Fruit fly (Drosophila melanogaster) whole organism, embryonic: ENCODE data around the gene CG12560.

ENCODE experiments used
- Antp ChIP-seq: fragments of 200-800 bp; sonication (Bioruptor generic); optimal IDR thresholded peaks from 3 replicates; lab custom pipeline; 2016; ENCODE audit warnings: missing biosample characterization, missing genetic modification characterization
- Awh ChIP-seq: fragments of 200-800 bp; sonication (Bioruptor generic); IDR thresholded peaks from 2 replicates; pipeline ENCODE4, ENCODE4 v1.3.6; 2022; ENCODE audit warnings: missing biosample characterization, missing genetic modification characterization
- Blimp-1 ChIP-seq: fragments of 200-800 bp; sonication (Bioruptor generic); optimal IDR thresholded peaks from 3 replicates; lab custom pipeline; 2018; ENCODE audit warnings: missing biosample characterization, missing genetic modification characterization, mild to moderate bottlenecking, moderate library complexity, missing genetic modification reagents
- CG10147 ChIP-seq: fragments of 200-800 bp; sonication (Bioruptor generic); optimal IDR thresholded peaks from 2 replicates; lab custom pipeline; 2019; ENCODE audit warnings: missing biosample characterization, mild to moderate bottlenecking, missing genetic modification characterization, moderate library complexity
- CG10321 ChIP-seq: fragments of 200-800 bp; sonication (Bioruptor generic); IDR thresholded peaks from 2 replicates; pipeline ENCODE4 v1.3.6; 2022; ENCODE audit warnings: missing biosample characterization, missing genetic modification characterization
- CG10565 ChIP-seq: fragments of 200-800 bp; sonication (Bioruptor generic); optimal IDR thresholded peaks from 3 replicates; lab custom pipeline; 2016; ENCODE audit warnings: missing biosample characterization, mild to moderate bottlenecking, missing genetic modification characterization
- CG10959 ChIP-seq: fragments of 200-800 bp; sonication (Bioruptor generic); IDR thresholded peaks from 2 replicates; pipeline ENCODE4 v1.3.6; 2022; ENCODE audit warnings: missing biosample characterization, missing genetic modification characterization
- CG12155 ChIP-seq: fragments of 200-800 bp; sonication (Bioruptor generic); optimal IDR thresholded peaks from 3 replicates; lab custom pipeline; 2016; ENCODE audit warnings: missing biosample characterization, missing genetic modification characterization
- CG12236 ChIP-seq: fragments of 200-800 bp; sonication (Bioruptor generic); optimal IDR thresholded peaks from 2 replicates; lab custom pipeline; 2016; ENCODE audit warnings: missing biosample characterization, missing genetic modification characterization
- CG12744 ChIP-seq: fragments of 200-800 bp; sonication (Bioruptor generic); optimal IDR thresholded peaks from 2 replicates; lab custom pipeline; 2016; ENCODE audit warnings: missing biosample characterization, missing genetic modification characterization
- CG13775 ChIP-seq: fragments of 200-800 bp; sonication (Bioruptor generic); optimal IDR thresholded peaks from 3 replicates; lab custom pipeline; 2017; ENCODE audit warnings: missing biosample characterization, mild to moderate bottlenecking, missing genetic modification characterization
- CG17359 ChIP-seq: fragments of 200-800 bp; sonication (Bioruptor generic); optimal IDR thresholded peaks from 3 replicates; lab custom pipeline; 2018; ENCODE audit warnings: missing biosample characterization, mild to moderate bottlenecking, missing genetic modification characterization, moderate library complexity
- CG17568 ChIP-seq: fragments of 200-800 bp; sonication (Bioruptor generic); optimal IDR thresholded peaks from 2 replicates; lab custom pipeline; 2018; ENCODE audit warnings: missing biosample characterization, mild to moderate bottlenecking, missing genetic modification characterization, moderate library complexity
- CG30431 ChIP-seq: fragments of 200-800 bp; sonication (Bioruptor generic); optimal IDR thresholded peaks from 2 replicates; lab custom pipeline; 2017; ENCODE audit warnings: missing biosample characterization, missing genetic modification characterization
- CG31224 ChIP-seq: fragments of 200-800 bp; sonication (Bioruptor generic); IDR thresholded peaks from 2 replicates; pipeline ENCODE4 v1.3.6; 2022; ENCODE audit warnings: missing biosample characterization, missing genetic modification characterization
- CG32772 ChIP-seq: fragments of 200-800 bp; sonication (Bioruptor generic); IDR thresholded peaks from 2 replicates; pipeline ENCODE4 v1.3.6; 2022; ENCODE audit warnings: missing biosample characterization, missing genetic modification characterization
- CG3407 ChIP-seq: fragments of 200-800 bp; sonication (Bioruptor generic); optimal IDR thresholded peaks from 2 replicates; lab custom pipeline; 2018; ENCODE audit warnings: missing biosample characterization, mild to moderate bottlenecking, missing genetic modification characterization
- CG4617 ChIP-seq: fragments of 200-800 bp; sonication (Bioruptor generic); optimal IDR thresholded peaks from 3 replicates; lab custom pipeline; 2016; ENCODE audit warnings: missing biosample characterization, missing genetic modification characterization, borderline replicate concordance
- CG6254 ChIP-seq: fragments of 200-800 bp; sonication (Bioruptor generic); optimal IDR thresholded peaks from 3 replicates; lab custom pipeline; 2017; ENCODE audit warnings: mild to moderate bottlenecking, missing biosample characterization, missing genetic modification reagents, missing genetic modification characterization
- CG6654 ChIP-seq: fragments of 200-800 bp; sonication (Bioruptor generic); optimal IDR thresholded peaks from 2 replicates; lab custom pipeline; 2017; ENCODE audit warnings: missing biosample characterization, mild to moderate bottlenecking, missing genetic modification characterization
- CG7357 ChIP-seq: fragments of 200-800 bp; sonication (Bioruptor generic); IDR thresholded peaks from 3 replicates; pipeline ENCODE4 v1.3.6; 2022; ENCODE audit warnings: missing biosample characterization, missing genetic modification characterization
- CG8924 ChIP-seq: fragments of 200-800 bp; optimal IDR thresholded peaks from 3 replicates; lab custom pipeline; 2019; ENCODE audit warnings: missing biosample characterization, mild to moderate bottlenecking, missing genetic modification characterization, moderate library complexity
- CG9609 ChIP-seq: fragments of 200-800 bp; sonication (Bioruptor generic); optimal IDR thresholded peaks from 3 replicates; lab custom pipeline; 2016; ENCODE audit warnings: missing biosample characterization, missing genetic modification characterization
- Doc2 ChIP-seq: fragments of 200-800 bp; sonication (Bioruptor generic); IDR thresholded peaks from 2 replicates; pipeline ENCODE4 v1.3.6; 2022; ENCODE audit warnings: missing biosample characterization, missing genetic modification characterization
- Gsc ChIP-seq: fragments of 200-800 bp; sonication (Bioruptor generic); IDR thresholded peaks from 2 replicates; pipeline ENCODE4 v1.3.6; 2022; ENCODE audit warnings: missing biosample characterization, missing genetic modification characterization
- HLH4C ChIP-seq: fragments of 200-800 bp; sonication (Bioruptor generic); IDR thresholded peaks from 3 replicates; pipeline ENCODE4 v1.3.6; 2022; ENCODE audit warnings: missing biosample characterization, missing genetic modification characterization; ENCODE audit not compliant: partially characterized antibody
- HLH54F ChIP-seq: fragments of 200-800 bp; sonication (Bioruptor generic); optimal IDR thresholded peaks from 3 replicates; lab custom pipeline; 2016; ENCODE audit warnings: missing biosample characterization, missing genetic modification characterization
- Hey ChIP-seq: fragments of 200-800 bp; sonication (Bioruptor generic); optimal IDR thresholded peaks from 3 replicates; lab custom pipeline; 2018; ENCODE audit warnings: missing biosample characterization, mild to moderate bottlenecking, missing genetic modification characterization
- HmgZ ChIP-seq: fragments of 200-800 bp; sonication (Bioruptor generic); optimal IDR thresholded peaks from 2 replicates; lab custom pipeline; 2018; ENCODE audit warnings: missing biosample characterization, mild to moderate bottlenecking, missing genetic modification characterization
- Hr3 ChIP-seq: fragments of 200-800 bp; sonication (Bioruptor generic); optimal IDR thresholded peaks from 3 replicates; lab custom pipeline; 2016; ENCODE audit warnings: missing biosample characterization, missing genetic modification characterization
- NFAT ChIP-seq: fragments of 200-800 bp; sonication (Bioruptor generic); IDR thresholded peaks from 2 replicates; pipeline ENCODE4 v1.3.6; 2022; ENCODE audit warnings: missing biosample characterization, missing genetic modification characterization
- Trl ChIP-seq, 3 experiments: fragments of >200 bp in 2 of 3; fragments of 200-800 bp in 1 of 3; sonication (Bioruptor generic) in 1 of 3; optimal IDR thresholded peaks; 2 replicates in 1 of 3; 3 replicates in 2 of 3; lab custom pipeline; 2016 to 2017; ENCODE audit warnings: missing biosample characterization in 1 of 3, missing genetic modification characterization in 1 of 3
- Vsx1 ChIP-seq: fragments of 200-800 bp; sonication (Bioruptor generic); optimal IDR thresholded peaks from 2 replicates; lab custom pipeline; 2017; ENCODE audit warnings: missing biosample characterization, mild to moderate bottlenecking, missing genetic modification characterization, missing genetic modification reagents
- Xrp1 ChIP-seq: fragments of 200-800 bp; sonication (Bioruptor generic); IDR thresholded peaks from 2 replicates; pipeline ENCODE4 v1.3.6; 2022; ENCODE audit warnings: missing biosample characterization, missing genetic modification characterization
- crol ChIP-seq: fragments of 200-800 bp; sonication (Bioruptor generic); IDR thresholded peaks from 2 replicates; pipeline ENCODE4 v1.3.6; 2022; ENCODE audit warnings: missing biosample characterization, missing genetic modification characterization
- cwo ChIP-seq: fragments of 200-800 bp; sonication (Bioruptor generic); optimal IDR thresholded peaks from 3 replicates; lab custom pipeline; 2017; ENCODE audit warnings: missing biosample characterization, missing genetic modification characterization, mild to moderate bottlenecking, moderate library complexity, missing genetic modification reagents
- danr ChIP-seq: fragments of 200-800 bp; sonication (Bioruptor generic); IDR thresholded peaks from 2 replicates; pipeline ENCODE4 v1.3.6; 2022; ENCODE audit warnings: missing biosample characterization, missing genetic modification characterization
- dimm ChIP-seq: fragments of 200-800 bp; sonication (Bioruptor generic); IDR thresholded peaks from 2 replicates; pipeline ENCODE4 v1.3.6; 2022; ENCODE audit warnings: missing biosample characterization, missing genetic modification characterization
- dm ChIP-seq: fragments of 200-800 bp; sonication (Bioruptor generic); optimal IDR thresholded peaks from 3 replicates; lab custom pipeline; 2016; ENCODE audit warnings: missing biosample characterization, missing genetic modification characterization
- gcm ChIP-seq: fragments of 200-800 bp; sonication (Bioruptor generic); optimal IDR thresholded peaks from 2 replicates; lab custom pipeline; 2019; ENCODE audit warnings: missing biosample characterization, mild to moderate bottlenecking, missing genetic modification characterization, moderate library complexity
- gcm2 ChIP-seq: fragments of 200-800 bp; sonication (Bioruptor generic); optimal IDR thresholded peaks from 2 replicates; lab custom pipeline; 2016; ENCODE audit warnings: missing biosample characterization, missing genetic modification characterization
- grau ChIP-seq: fragments of 200-800 bp; optimal IDR thresholded peaks from 3 replicates; lab custom pipeline; 2019; ENCODE audit warnings: missing biosample characterization, mild to moderate bottlenecking, missing genetic modification characterization, moderate library complexity
- mam ChIP-seq: fragments of 200-800 bp; sonication (Bioruptor generic); optimal IDR thresholded peaks from 3 replicates; lab custom pipeline; 2016; ENCODE audit warnings: missing biosample characterization, missing genetic modification characterization
- oc ChIP-seq: fragments of 200-800 bp; sonication (Bioruptor generic); optimal IDR thresholded peaks from 2 replicates; lab custom pipeline; 2018; ENCODE audit warnings: missing biosample characterization, mild to moderate bottlenecking, missing genetic modification characterization, moderate library complexity
- otp ChIP-seq: fragments of 200-800 bp; sonication (Bioruptor generic); IDR thresholded peaks from 3 replicates; pipeline ENCODE4, ENCODE4 v1.3.6; 2022; ENCODE audit warnings: missing biosample characterization, missing genetic modification characterization
- pb ChIP-seq: fragments of 200-800 bp; sonication (Bioruptor generic); optimal IDR thresholded peaks from 3 replicates; lab custom pipeline; 2016; ENCODE audit warnings: missing biosample characterization, missing genetic modification characterization
- pho ChIP-seq: fragments of 200-800 bp; sonication (Bioruptor generic); optimal IDR thresholded peaks from 2 replicates; lab custom pipeline; 2016; ENCODE audit warnings: missing biosample characterization, missing genetic modification characterization
- prd ChIP-seq, 3 experiments: fragments of >200 bp in 2 of 3; fragments of 200-800 bp in 1 of 3; sonication (Bioruptor generic) in 1 of 3; optimal IDR thresholded peaks in 2 of 3; IDR thresholded peaks in 1 of 3; 2 replicates in 2 of 3; 3 replicates in 1 of 3; pipeline versions ENCODE4 v1.3.6 to Lab custom; 2017 to 2022; ENCODE audit warnings: missing biosample characterization in 1 of 3, missing genetic modification characterization in 1 of 3
- repo ChIP-seq: fragments of 200-800 bp; sonication (Bioruptor generic); optimal IDR thresholded peaks from 2 replicates; lab custom pipeline; 2016; ENCODE audit warnings: missing biosample characterization, missing genetic modification characterization
- wor ChIP-seq: fragments of 200-800 bp; sonication (Bioruptor generic); IDR thresholded peaks from 2 replicates; pipeline ENCODE4 v1.3.6; 2022; ENCODE audit warnings: missing biosample characterization, missing genetic modification characterization

CG12560 gene

dm6 chr2L:8039688-8040087 is 30.4 kb upstream of the CG12560 start, which contains the start of gene CG7367:
CG7367 (minus strand) TSS chr2L:8039788.
- TF ChIP-seq HLH54F (GFP tag; lab: Kevin White, UChicago) (no peak), CG17568 (GFP tag; lab: Kevin White, UChicago) (no peak), CG10321 (GFP tag; lab: Robert Waterston, UW) (no peak), crol (GFP tag; lab: Robert Waterston, UW) (no peak), gcm2 (GFP tag; lab: Kevin White, UChicago) (no peak), CG6654 (GFP tag; lab: Kevin White, UChicago) (no peak), CG10147 (no peak), HLH4C (no peak), CG31224 (no peak), CG32772 (no peak), Gsc (no peak), Hey (no peak), CG12236 (no peak), NFAT (GFP tag; lab: Robert Waterston, UW) (no peak), CG12155 (GFP tag; lab: Kevin White, UChicago) (no peak), Doc2 (GFP tag; lab: Robert Waterston, UW) (no peak), CG4617 (GFP tag; lab: Kevin White, UChicago) (no peak)

- TF ChIP-seq HmgZ (tag; lab: Kevin White, UChicago) (peak; percentile 48), danr (peak; percentile 67), otp (GFP tag; lab: Robert Waterston, UW) (peak; percentile 66; the same call in 2 of the 3 replicates), CG9609 (GFP tag; lab: Kevin White, UChicago) (peak; percentile 31), prd (optimal IDR thresholded peaks at IDR 0.05; lab: Kevin White, UChicago) (no peak), prd (GFP tag; IDR thresholded peaks at IDR 0.05; lab: Robert Waterston, UW) (peak; percentile 74; the same call in 2 of the 3 replicates), grau (tag; lab: Kevin White, UChicago) (peak; percentile 68), pb (GFP tag; lab: Kevin White, UChicago) (no peak), Hr3 (GFP tag; lab: Kevin White, UChicago) (peak; percentile 35), dm (GFP tag; lab: Kevin White, UChicago) (no peak), repo (GFP tag; lab: Kevin White, UChicago) (no peak), Xrp1 (GFP tag; lab: Robert Waterston, UW) (peak; percentile 79), oc (tag; lab: Kevin White, UChicago) (no peak), pho (GFP tag; lab: Kevin White, UChicago) (peak; percentile 41), Antp (GFP tag; lab: Kevin White, UChicago) (peak; percentile 27), CG30431 (GFP tag; lab: Kevin White, UChicago) (peak; percentile 4), wor (no peak; the same call in 1 of the 2 replicates), cwo (GFP tag; lab: Kevin White, UChicago) (peak; percentile 61), CG10959 (GFP tag; lab: Robert Waterston, UW) (peak; percentile 37; the same call in 1 of the 2 replicates), dimm (GFP tag; lab: Robert Waterston, UW) (0 out of 2 replicates have a peak, but pooled peaks have one; percentile 14), gcm (GFP tag; lab: Kevin White, UChicago) (peak; percentile 61), CG6254 (peak; percentile 45), CG8924 (tag; lab: Kevin White, UChicago) (peak; percentile 66), CG7357 (GFP tag; lab: Robert Waterston, UW) (peak; percentile 44; the same call in 1 of the 3 replicates), Vsx1 (GFP tag; lab: Kevin White, UChicago) (peak; percentile 1), CG13775 (GFP tag; lab: Kevin White, UChicago) (peak; percentile 4), CG10565 (GFP tag; lab: Kevin White, UChicago) (no peak), CG17359 (peak; percentile 51), CG3407 (peak; percentile 30), mam (GFP tag; lab: Kevin White, UChicago) (peak; percentile 48), Awh (GFP tag; lab: Robert Waterston, UW) (peak; percentile 63; the same call in 1 of the 2 replicates), Trl (optimal IDR thresholded peaks at IDR 0.05; lab: Kevin White, UChicago) (no peak), Trl (GFP tag; optimal IDR thresholded peaks at IDR 0.05; lab: Kevin White, UChicago) (peak; percentile 49), CG12744 (GFP tag; lab: Kevin White, UChicago) (peak; percentile 7), Blimp-1 (GFP tag; lab: Kevin White, UChicago) (peak; percentile 63)
Observed at dm6 chr2L:8034734-8035133, 25.5 kb upstream of the CG12560 start.
